Fruit fly (Drosophila melanogaster) whole organism, embryonic: ENCODE results near the gene GstD5.

Experiments used
- Bgb ChIP-seq: fragments of 200-800 bp; sonication (Bioruptor generic); IDR thresholded peaks from 2 replicates; pipeline ENCODE4 v1.3.6; 2022; ENCODE audit warnings: missing biosample characterization, missing genetic modification characterization; ENCODE audit not compliant: partially characterized antibody
- CG10267 ChIP-seq: fragments of 200-800 bp; sonication (Bioruptor generic); optimal IDR thresholded peaks from 2 replicates; lab custom pipeline; 2018; ENCODE audit warnings: missing biosample characterization, mild to moderate bottlenecking, missing genetic modification characterization, moderate library complexity
- CG10462 ChIP-seq: fragments of 200-800 bp; sonication (Bioruptor generic); optimal IDR thresholded peaks from 2 replicates; lab custom pipeline; 2016; ENCODE audit warnings: missing biosample characterization, missing genetic modification characterization
- CG11398 ChIP-seq: fragments of 200-800 bp; sonication (Bioruptor generic); optimal IDR thresholded peaks from 2 replicates; lab custom pipeline; 2016; ENCODE audit warnings: missing biosample characterization, missing genetic modification characterization
- CG14965 ChIP-seq: fragments of 200-800 bp; sonication (Bioruptor generic); optimal IDR thresholded peaks from 2 replicates; lab custom pipeline; 2016; ENCODE audit warnings: missing biosample characterization, missing genetic modification characterization, borderline replicate concordance
- CG1647 ChIP-seq: fragments of 200-800 bp; sonication (Bioruptor generic); optimal IDR thresholded peaks from 3 replicates; lab custom pipeline; 2016; ENCODE audit warnings: missing biosample characterization, missing genetic modification characterization
- CG16815 ChIP-seq: fragments of 200-800 bp; sonication (Bioruptor generic); optimal IDR thresholded peaks from 3 replicates; lab custom pipeline; 2017; ENCODE audit warnings: missing biosample characterization, mild to moderate bottlenecking, missing genetic modification characterization
- CG31365 ChIP-seq: fragments of 200-800 bp; sonication (Bioruptor generic); optimal IDR thresholded peaks from 2 replicates; lab custom pipeline; 2018; ENCODE audit warnings: missing biosample characterization, mild to moderate bottlenecking, missing genetic modification characterization
- CG3407 ChIP-seq: fragments of 200-800 bp; sonication (Bioruptor generic); optimal IDR thresholded peaks from 2 replicates; lab custom pipeline; 2018; ENCODE audit warnings: missing biosample characterization, mild to moderate bottlenecking, missing genetic modification characterization
- CG34376 ChIP-seq: fragments of 200-800 bp; sonication (Bioruptor generic); optimal IDR thresholded peaks from 2 replicates; lab custom pipeline; 2018; ENCODE audit warnings: missing biosample characterization, mild to moderate bottlenecking, missing genetic modification characterization
- CG3847 ChIP-seq: fragments of 200-800 bp; sonication (Bioruptor generic); IDR thresholded peaks from 2 replicates; pipeline ENCODE4 v1.3.6; 2022; ENCODE audit warnings: missing biosample characterization, missing genetic modification characterization
- CG4404 ChIP-seq: fragments of 200-800 bp; sonication (Bioruptor generic); IDR thresholded peaks from 2 replicates; pipeline ENCODE4 v1.3.6; 2022; ENCODE audit warnings: missing biosample characterization, missing genetic modification characterization
- CG4617 ChIP-seq: fragments of 200-800 bp; sonication (Bioruptor generic); optimal IDR thresholded peaks from 3 replicates; lab custom pipeline; 2016; ENCODE audit warnings: missing biosample characterization, missing genetic modification characterization, borderline replicate concordance
- CG4820 ChIP-seq: fragments of 200-800 bp; sonication (Bioruptor generic); optimal IDR thresholded peaks from 3 replicates; lab custom pipeline; 2016; ENCODE audit warnings: missing biosample characterization, missing genetic modification characterization
- CG6654 ChIP-seq: fragments of 200-800 bp; sonication (Bioruptor generic); optimal IDR thresholded peaks from 2 replicates; lab custom pipeline; 2017; ENCODE audit warnings: missing biosample characterization, mild to moderate bottlenecking, missing genetic modification characterization
- CG6689 ChIP-seq: fragments of 200-800 bp; sonication (Bioruptor generic); IDR thresholded peaks from 2 replicates; pipeline ENCODE4 v1.3.6; 2022; ENCODE audit warnings: missing biosample characterization, missing genetic modification characterization
- CG6791 ChIP-seq: fragments of 200-800 bp; sonication (Bioruptor generic); IDR thresholded peaks from 3 replicates; pipeline ENCODE4 v1.3.6; 2022; ENCODE audit warnings: missing biosample characterization, missing genetic modification characterization; ENCODE audit not compliant: partially characterized antibody
- CG6813 ChIP-seq: fragments of 200-800 bp; sonication (Bioruptor generic); optimal IDR thresholded peaks from 2 replicates; lab custom pipeline; 2017; ENCODE audit warnings: missing biosample characterization, missing genetic modification characterization, mild to moderate bottlenecking, moderate library complexity, missing genetic modification reagents
- CG7928 ChIP-seq: fragments of 200-800 bp; sonication (Bioruptor generic); optimal IDR thresholded peaks from 2 replicates; lab custom pipeline; 2017; ENCODE audit warnings: missing biosample characterization, mild to moderate bottlenecking, missing genetic modification characterization
- CG8281 ChIP-seq: fragments of 200-800 bp; sonication (Bioruptor generic); optimal IDR thresholded peaks from 2 replicates; lab custom pipeline; 2018; ENCODE audit warnings: missing biosample characterization, mild to moderate bottlenecking, missing genetic modification characterization, moderate library complexity
- CG8290 ChIP-seq, 3 experiments: fragments of 200-800 bp; sonication (Bioruptor generic); optimal IDR thresholded peaks; 2 replicates each; lab custom pipeline; 2016 to 2019; ENCODE audit warnings: missing biosample characterization in 3 of 3, missing genetic modification characterization in 3 of 3, mild to moderate bottlenecking in 2 of 3, moderate library complexity in 1 of 3
- CG9817 ChIP-seq: fragments of 200-800 bp; sonication (Bioruptor generic); optimal IDR thresholded peaks from 2 replicates; lab custom pipeline; 2018; ENCODE audit warnings: missing biosample characterization, mild to moderate bottlenecking, missing genetic modification characterization, moderate library complexity
- CG9876 ChIP-seq: fragments of 200-800 bp; sonication (Bioruptor generic); optimal IDR thresholded peaks from 2 replicates; lab custom pipeline; 2016; ENCODE audit warnings: missing biosample characterization, missing genetic modification characterization
- Dad ChIP-seq: fragments of 200-800 bp; sonication (Bioruptor generic); optimal IDR thresholded peaks from 3 replicates; lab custom pipeline; 2016; ENCODE audit warnings: missing biosample characterization, missing genetic modification characterization
- Doc2 ChIP-seq: fragments of 200-800 bp; sonication (Bioruptor generic); IDR thresholded peaks from 2 replicates; pipeline ENCODE4 v1.3.6; 2022; ENCODE audit warnings: missing biosample characterization, missing genetic modification characterization
- ERR ChIP-seq: fragments of 200-800 bp; sonication (Bioruptor generic); optimal IDR thresholded peaks from 2 replicates; lab custom pipeline; 2016; ENCODE audit warnings: missing biosample characterization, missing genetic modification characterization
- Fer1 ChIP-seq: fragments of 200-800 bp; sonication (Bioruptor generic); optimal IDR thresholded peaks from 2 replicates; lab custom pipeline; 2017; ENCODE audit warnings: missing biosample characterization, mild to moderate bottlenecking, missing genetic modification characterization
- Hmx ChIP-seq: fragments of 200-800 bp; sonication (Bioruptor generic); optimal IDR thresholded peaks from 2 replicates; lab custom pipeline; 2016; ENCODE audit warnings: missing biosample characterization, missing genetic modification characterization
- Hr39 ChIP-seq: fragments of >200 bp; optimal IDR thresholded peaks from 2 replicates; lab custom pipeline; 2017
- Hsf ChIP-seq: fragments of 200-800 bp; sonication (Bioruptor generic); optimal IDR thresholded peaks from 3 replicates; lab custom pipeline; 2016; ENCODE audit warnings: missing biosample characterization, missing genetic modification characterization
- Neu2 ChIP-seq: fragments of 200-800 bp; sonication (Bioruptor generic); optimal IDR thresholded peaks from 3 replicates; lab custom pipeline; 2016; ENCODE audit warnings: missing biosample characterization, missing genetic modification characterization, borderline replicate concordance
- Pdp1 ChIP-seq, 2 experiments: fragments of 200-800 bp; sonication (Bioruptor generic); optimal IDR thresholded peaks; 3 replicates each; lab custom pipeline; 2016; ENCODE audit warnings: missing biosample characterization in 2 of 2, missing genetic modification characterization in 2 of 2, mild to moderate bottlenecking in 1 of 2, moderate library complexity in 1 of 2
- Taf1 ChIP-seq: fragments of 200-800 bp; sonication (Bioruptor generic); IDR thresholded peaks from 2 replicates; pipeline ENCODE4 v1.3.6; 2022; ENCODE audit warnings: missing biosample characterization, missing genetic modification characterization
- ap ChIP-seq: fragments of 200-800 bp; sonication (Bioruptor generic); IDR thresholded peaks from 2 replicates; pipeline ENCODE4 v1.3.6; 2022; ENCODE audit warnings: missing biosample characterization, missing genetic modification characterization
- bowl ChIP-seq: fragments of 200-800 bp; sonication (Bioruptor generic); IDR thresholded peaks from 2 replicates; pipeline ENCODE4 v1.3.6; 2022; ENCODE audit warnings: missing biosample characterization, missing genetic modification characterization
- ci ChIP-seq: fragments of 200-800 bp; sonication (Bioruptor generic); IDR thresholded peaks from 3 replicates; pipeline ENCODE4 v1.3.6; 2022; ENCODE audit warnings: missing biosample characterization, missing genetic modification characterization
- dpn ChIP-seq, 2 experiments: fragments of 200-800 bp; sonication (Bioruptor generic); optimal IDR thresholded peaks; 3 replicates each; lab custom pipeline; 2016; ENCODE audit warnings: missing biosample characterization in 2 of 2, missing genetic modification characterization in 2 of 2
- gcm2 ChIP-seq: fragments of 200-800 bp; sonication (Bioruptor generic); optimal IDR thresholded peaks from 2 replicates; lab custom pipeline; 2016; ENCODE audit warnings: missing biosample characterization, missing genetic modification characterization
- gfzf ChIP-seq: fragments of 200-800 bp; sonication (Bioruptor generic); optimal IDR thresholded peaks from 2 replicates; lab custom pipeline; 2016; ENCODE audit warnings: missing biosample characterization, mild to moderate bottlenecking, missing genetic modification characterization, moderate library complexity
- grn ChIP-seq: fragments of 200-800 bp; sonication (Bioruptor generic); optimal IDR thresholded peaks from 3 replicates; lab custom pipeline; 2017; ENCODE audit warnings: missing biosample characterization, missing genetic modification characterization
- hth ChIP-seq: fragments of >200 bp; optimal IDR thresholded peaks from 2 replicates; lab custom pipeline; 2017; ENCODE audit warnings: inconsistent platforms
- jumu ChIP-seq: fragments of 200-800 bp; sonication (Bioruptor generic); optimal IDR thresholded peaks from 3 replicates; lab custom pipeline; 2016; ENCODE audit warnings: missing biosample characterization, missing genetic modification characterization
- lola ChIP-seq, 3 experiments: fragments of >200 bp in 2 of 3; fragments of 200-800 bp in 1 of 3; sonication (Bioruptor generic) in 1 of 3; optimal IDR thresholded peaks; 2 replicates each; lab custom pipeline; 2017 to 2019; ENCODE audit warnings: missing biosample characterization in 3 of 3, missing genetic modification characterization in 3 of 3, mild to moderate bottlenecking in 1 of 3, moderate library complexity in 1 of 3
- nerfin-1 ChIP-seq: fragments of 200-800 bp; sonication (Bioruptor generic); optimal IDR thresholded peaks from 3 replicates; lab custom pipeline; 2019; ENCODE audit warnings: missing biosample characterization, mild to moderate bottlenecking, missing genetic modification characterization, moderate library complexity
- pfk ChIP-seq: fragments of 200-800 bp; sonication (Bioruptor generic); optimal IDR thresholded peaks from 2 replicates; lab custom pipeline; 2018; ENCODE audit warnings: missing biosample characterization, mild to moderate bottlenecking, missing genetic modification characterization, moderate library complexity
- phol ChIP-seq: fragments of 200-800 bp; sonication (Bioruptor generic); optimal IDR thresholded peaks from 3 replicates; lab custom pipeline; 2018; ENCODE audit warnings: missing biosample characterization, mild to moderate bottlenecking, missing genetic modification characterization, moderate library complexity
- schlank ChIP-seq: fragments of 200-800 bp; sonication (Bioruptor generic); optimal IDR thresholded peaks from 2 replicates; lab custom pipeline; 2018; ENCODE audit warnings: missing biosample characterization, mild to moderate bottlenecking, missing genetic modification characterization
- sd ChIP-seq: fragments of 200-800 bp; sonication (Bioruptor generic); optimal IDR thresholded peaks from 3 replicates; lab custom pipeline; 2018; ENCODE audit warnings: missing biosample characterization, mild to moderate bottlenecking, missing genetic modification characterization, moderate library complexity
- slp2 ChIP-seq: fragments of 200-800 bp; sonication (Bioruptor generic); optimal IDR thresholded peaks from 2 replicates; lab custom pipeline; 2016; ENCODE audit warnings: missing biosample characterization, missing genetic modification characterization
- sob ChIP-seq: fragments of 200-800 bp; sonication (Bioruptor generic); IDR thresholded peaks from 2 replicates; pipeline ENCODE4 v1.3.6; 2022; ENCODE audit warnings: missing biosample characterization, missing genetic modification characterization
- wdn ChIP-seq: fragments of 200-800 bp; sonication (Bioruptor generic); IDR thresholded peaks from 2 replicates; pipeline ENCODE4 v1.3.6; 2022; ENCODE audit warnings: missing biosample characterization, missing genetic modification characterization

Gene GstD5

dm6 chr3R:12350497-12350896 lies 25.0 kb upstream of the GstD5 start, which contains the start of gene CG10038 (continued):
- no peak for TF ChIP-seq CG34376 (GFP tag; lab: Kevin White, UChicago)
- TF ChIP-seq CG6654 = no peak
- no peak for TF ChIP-seq jumu
- TF ChIP-seq CG6791 = peak; percentile 97
- TF ChIP-seq dpn (GFP tag; optimal IDR thresholded peaks at IDR 0.05; lab: Kevin White, UChicago) = peak; percentile 29 to 58
- no peak for TF ChIP-seq bowl (GFP tag; lab: Robert Waterston, UW)
- TF ChIP-seq CG4617 (GFP tag; lab: Kevin White, UChicago) = peak; percentile 61
- TF ChIP-seq CG4404 = no peak
- TF ChIP-seq Neu2 (GFP tag; lab: Kevin White, UChicago) = no peak
- TF ChIP-seq Hsf (GFP tag; lab: Kevin White, UChicago) = peak; percentile 44
- peak; percentile 53 for TF ChIP-seq phol
- TF ChIP-seq CG3407 (GFP tag; lab: Kevin White, UChicago) = no peak
- peak; percentile 55 for TF ChIP-seq CG3847 (GFP tag; lab: Robert Waterston, UW)
- no peak for TF ChIP-seq CG14965 (GFP tag; lab: Kevin White, UChicago)
- no peak for TF ChIP-seq wdn (GFP tag; lab: Robert Waterston, UW)
- no peak for TF ChIP-seq ap (GFP tag; lab: Robert Waterston, UW)
- no peak for TF ChIP-seq CG16815 (GFP tag; lab: Kevin White, UChicago)
- peak; percentile 44 for TF ChIP-seq gfzf
- TF ChIP-seq CG8281 = no peak
- TF ChIP-seq CG1647 (GFP tag; lab: Kevin White, UChicago) = peak; percentile 52
- peak; percentile 55 for TF ChIP-seq CG10267
- no peak for TF ChIP-seq CG6813 (GFP tag; lab: Kevin White, UChicago)
- TF ChIP-seq CG9817 = peak; percentile 30
- peak; percentile 41 for TF ChIP-seq Fer1 (GFP tag; lab: Kevin White, UChicago)
- peak; percentile 42 for TF ChIP-seq CG8290 (GFP tag; optimal IDR thresholded peaks at IDR 0.05; lab: Kevin White, UChicago)
- no peak for TF ChIP-seq CG8290 (tag; optimal IDR thresholded peaks at IDR 0.05; lab: Kevin White, UChicago)
- TF ChIP-seq Bgb (GFP tag; lab: Robert Waterston, UW) = peak; percentile 97
- TF ChIP-seq schlank (tag; lab: Kevin White, UChicago) = no peak
- no peak for TF ChIP-seq ERR (GFP tag; lab: Kevin White, UChicago)
- peak; percentile 56; the same call in 1 of the 2 replicates for TF ChIP-seq sob (GFP tag; lab: Robert Waterston, UW)
- TF ChIP-seq CG31365 = no peak
- no peak for TF ChIP-seq CG10462 (GFP tag; lab: Kevin White, UChicago)
- TF ChIP-seq pfk (GFP tag; lab: Kevin White, UChicago) = no peak
- TF ChIP-seq CG7928 (GFP tag; lab: Kevin White, UChicago) = peak; percentile 47
- 0 out of 3 replicates have a peak, but pooled peaks have one; percentile 23 for TF ChIP-seq ci
- no peak for TF ChIP-seq hth (lab: Kevin White, UChicago)
- no peak for TF ChIP-seq gcm2
- no peak for TF ChIP-seq CG6689 (GFP tag; lab: Robert Waterston, UW)
- no peak for TF ChIP-seq CG4820 (GFP tag; lab: Kevin White, UChicago)
- TF ChIP-seq Doc2 = no peak
- TF ChIP-seq grn (GFP tag; lab: Kevin White, UChicago) = no peak
- TF ChIP-seq lola (GFP tag; optimal IDR thresholded peaks at IDR 0.05; lab: Kevin White, UChicago) = no peak
- no peak for TF ChIP-seq sd (tag; lab: Kevin White, UChicago)
- no peak for TF ChIP-seq Hmx
- TF ChIP-seq Dad = no peak
- TF ChIP-seq Taf1 = no peak
- peak; percentile 1 for TF ChIP-seq slp2
- peak in 1 of 2 experiments; percentile 15 for TF ChIP-seq Pdp1 (GFP tag; optimal IDR thresholded peaks at IDR 0.05; lab: Kevin White, UChicago)
- TF ChIP-seq CG9876 = peak; percentile 14
- no peak for TF ChIP-seq Hr39 (lab: Kevin White, UChicago)
- TF ChIP-seq CG11398 (GFP tag; lab: Kevin White, UChicago) = no peak
- no peak for TF ChIP-seq nerfin-1 (tag; lab: Kevin White, UChicago)
